Fruit fly (Drosophila melanogaster) whole organism, prepupa: ENCODE results near the gene CG14852.
A peak's percentile ranks its signal among the peaks of the same experiment; 100 is the strongest.

Source experiments
- CG11762 ChIP-seq: fragments of 200-800 bp; sonication (Bioruptor generic); optimal IDR thresholded peaks from 3 replicates; lab custom pipeline; 2016; ENCODE audit warnings: missing biosample characterization, missing genetic modification characterization; ENCODE audit not compliant: insufficient read depth
- CG11902 ChIP-seq: fragments of 200-800 bp; sonication (Bioruptor generic); optimal IDR thresholded peaks from 3 replicates; lab custom pipeline; 2016; ENCODE audit warnings: missing biosample characterization, missing genetic modification characterization
- CG3032 ChIP-seq: fragments of 200-800 bp; optimal IDR thresholded peaks from 2 replicates; lab custom pipeline; 2019; ENCODE audit warnings: missing biosample characterization, mild to moderate bottlenecking, missing genetic modification characterization, moderate library complexity
- CG32006 ChIP-seq: fragments of 200-800 bp; sonication (Bioruptor generic); optimal IDR thresholded peaks from 3 replicates; lab custom pipeline; 2017; ENCODE audit warnings: missing biosample characterization, mild to moderate bottlenecking, missing genetic modification characterization
- CG34406 ChIP-seq: fragments of 200-800 bp; sonication (Bioruptor generic); optimal IDR thresholded peaks from 3 replicates; lab custom pipeline; 2016; ENCODE audit warnings: missing biosample characterization, missing genetic modification characterization
- CG3919 ChIP-seq: fragments of 200-800 bp; sonication (Bioruptor generic); optimal IDR thresholded peaks from 3 replicates; lab custom pipeline; 2016; ENCODE audit warnings: missing biosample characterization, missing genetic modification characterization
- CG6163 ChIP-seq: fragments of 200-800 bp; sonication (Bioruptor generic); IDR thresholded peaks from 3 replicates; pipeline ENCODE4 v1.3.6; 2022; ENCODE audit warnings: missing biosample characterization, missing genetic modification characterization
- CG6792 ChIP-seq: fragments of 200-800 bp; sonication (Bioruptor generic); optimal IDR thresholded peaks from 3 replicates; lab custom pipeline; 2016; ENCODE audit warnings: missing biosample characterization, missing genetic modification characterization
- CG7368 ChIP-seq: fragments of 200-800 bp; sonication (Bioruptor generic); optimal IDR thresholded peaks from 3 replicates; lab custom pipeline; 2016; ENCODE audit warnings: missing biosample characterization, missing genetic modification characterization
- CG8319 ChIP-seq: fragments of 200-800 bp; sonication (Bioruptor generic); optimal IDR thresholded peaks from 3 replicates; lab custom pipeline; 2016; ENCODE audit warnings: missing biosample characterization, missing genetic modification characterization
- CG9139 ChIP-seq: fragments of 200-800 bp; sonication (Bioruptor generic); optimal IDR thresholded peaks from 3 replicates; lab custom pipeline; 2017; ENCODE audit warnings: missing biosample characterization, mild to moderate bottlenecking, missing genetic modification characterization
- Eip75B ChIP-seq: fragments of 200-800 bp; sonication (Bioruptor generic); optimal IDR thresholded peaks from 3 replicates; lab custom pipeline; 2016; ENCODE audit warnings: missing biosample characterization, missing genetic modification characterization
- Eip78C ChIP-seq: fragments of 200-800 bp; sonication (Bioruptor generic); peaks from one replicate; lab custom pipeline; 2016; ENCODE audit warnings: missing biosample characterization, missing genetic modification characterization
- Ets21C ChIP-seq: fragments of 200-800 bp; sonication (Bioruptor generic); optimal IDR thresholded peaks from 3 replicates; lab custom pipeline; 2016; ENCODE audit warnings: missing biosample characterization, missing genetic modification characterization
- Gug ChIP-seq: fragments of 200-800 bp; sonication (Bioruptor generic); IDR thresholded peaks from 2 replicates; pipeline ENCODE4 v1.3.6; 2022; ENCODE audit warnings: missing biosample characterization, missing genetic modification characterization
- Hr4 ChIP-seq: fragments of 200-800 bp; sonication (Bioruptor generic); optimal IDR thresholded peaks from 3 replicates; lab custom pipeline; 2016; ENCODE audit warnings: missing biosample characterization, missing genetic modification characterization
- Sox15 ChIP-seq: fragments of 200-800 bp; sonication (Bioruptor generic); optimal IDR thresholded peaks from 3 replicates; lab custom pipeline; 2016; ENCODE audit warnings: missing biosample characterization, missing genetic modification characterization
- cyc ChIP-seq: fragments of 200-800 bp; sonication (Bioruptor generic); optimal IDR thresholded peaks from 3 replicates; lab custom pipeline; 2016; ENCODE audit warnings: missing biosample characterization, missing genetic modification characterization
- dac ChIP-seq: fragments of 200-800 bp; sonication (Bioruptor generic); optimal IDR thresholded peaks from 2 replicates; lab custom pipeline; 2017; ENCODE audit warnings: missing biosample characterization, mild to moderate bottlenecking, missing genetic modification characterization
- dsx ChIP-seq: fragments of 200-800 bp; optimal IDR thresholded peaks from 3 replicates; lab custom pipeline; 2019; ENCODE audit warnings: missing biosample characterization, mild to moderate bottlenecking, missing genetic modification characterization, moderate library complexity; ENCODE audit not compliant: poor library complexity, severe bottlenecking
- eg ChIP-seq: fragments of 200-800 bp; sonication (Bioruptor generic); IDR thresholded peaks from 3 replicates; pipeline ENCODE4 v1.3.6; 2022; ENCODE audit warnings: missing biosample characterization, missing genetic modification characterization
- lz ChIP-seq: fragments of 200-800 bp; sonication (Bioruptor generic); optimal IDR thresholded peaks from 3 replicates; lab custom pipeline; 2016; ENCODE audit warnings: missing biosample characterization, missing genetic modification characterization
- net ChIP-seq: fragments of 200-800 bp; sonication (Bioruptor generic); optimal IDR thresholded peaks from 3 replicates; lab custom pipeline; 2016; ENCODE audit warnings: missing biosample characterization, missing genetic modification characterization
- pdm3 ChIP-seq: fragments of 200-800 bp; sonication (Bioruptor generic); optimal IDR thresholded peaks from 3 replicates; lab custom pipeline; 2016; ENCODE audit warnings: missing biosample characterization, missing genetic modification characterization
- salr ChIP-seq, 2 experiments: fragments of 200-800 bp; sonication (Bioruptor generic); optimal IDR thresholded peaks; 3 replicates each; lab custom pipeline; 2016 to 2018; ENCODE audit warnings: missing biosample characterization in 2 of 2, missing genetic modification characterization in 2 of 2, mild to moderate bottlenecking in 1 of 2
- spab ChIP-seq: fragments of 200-800 bp; sonication (Bioruptor generic); optimal IDR thresholded peaks from 2 replicates; lab custom pipeline; 2017; ENCODE audit warnings: missing biosample characterization, mild to moderate bottlenecking, missing genetic modification characterization, missing genetic modification reagents

The CG14852 gene

dm6 chr3R:14608892-14609692 lies 43.4 kb downstream of the CG14852 start, which contains the start of gene CG14853 (continued):
- TF ChIP-seq CG6792 (GFP tag; lab: Kevin White, UChicago) (peak; percentile 17), dsx (GFP tag; lab: Kevin White, UChicago) (peak; percentile 27), salr (GFP tag; optimal IDR thresholded peaks at IDR 0.05; lab: Kevin White, UChicago) (peak; percentile 5 to 53), Sox15 (GFP tag; lab: Kevin White, UChicago) (peak; percentile 46), CG9139 (GFP tag; lab: Kevin White, UChicago) (peak; percentile 48), CG3032 (tag; lab: Kevin White, UChicago) (peak; percentile 54), CG8319 (GFP tag; lab: Kevin White, UChicago) (no peak), CG32006 (GFP tag; lab: Kevin White, UChicago) (peak; percentile 78), net (peak; percentile 65), Ets21C (GFP tag; lab: Kevin White, UChicago) (no peak), Eip78C (GFP tag; lab: Kevin White, UChicago) (peak; percentile 79), eg (GFP tag; lab: Robert Waterston, UW) (peak; percentile 51; the same call in 1 of the 3 replicates), CG6163 (peak; percentile 36; the same call in 2 of the 3 replicates), dac (GFP tag; lab: Kevin White, UChicago) (no peak), CG3919 (GFP tag; lab: Kevin White, UChicago) (peak; percentile 21), pdm3 (GFP tag; lab: Kevin White, UChicago) (peak; percentile 33), CG11762 (GFP tag; lab: Kevin White, UChicago) (no peak), Gug (no peak), spab (GFP tag; lab: Kevin White, UChicago) (no peak), CG34406 (peak; percentile 68), CG7368 (GFP tag; lab: Kevin White, UChicago) (no peak), Hr4 (GFP tag; lab: Kevin White, UChicago) (peak; percentile 55), CG11902 (GFP tag; lab: Kevin White, UChicago) (no peak), cyc (GFP tag; lab: Kevin White, UChicago) (no peak), lz (GFP tag; lab: Kevin White, UChicago) (no peak), Eip75B (GFP tag; lab: Kevin White, UChicago) (peak; percentile 9)
- TF ChIP-seq, all 60 proteins: peak for 41
